Worm (Caenorhabditis elegans): ENCODE data around the gene C54F6.3.

DNA sequence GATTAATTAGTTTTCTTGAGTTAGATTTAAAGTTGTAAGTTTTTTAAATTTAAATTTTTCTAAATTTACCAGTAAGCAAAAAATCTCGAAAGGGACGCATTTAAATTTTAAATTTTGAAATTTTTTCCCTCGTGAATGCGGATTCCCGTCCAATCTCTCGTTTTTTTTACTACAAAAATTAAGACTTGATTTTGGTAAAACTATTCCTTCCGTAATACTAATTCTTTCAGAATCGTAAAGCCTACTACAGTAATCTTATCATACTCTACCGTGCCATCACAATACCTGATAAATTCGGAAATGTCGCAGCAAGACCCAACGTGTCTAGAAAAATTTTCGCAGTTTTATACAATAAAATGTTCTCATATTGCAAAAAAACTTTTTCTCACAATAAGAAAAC, 12.1 kb downstream of the C54F6.3 start, which contains the start of the genes C54F6.19 and nhx-3:
- TF ChIP-seq fkh-10 (GFP tag; optimal IDR thresholded peaks at IDR 0.05) (no peak), fos-1 (tag; optimal IDR thresholded peaks at IDR 0.05) (no peak), nhr-76 (tag; optimal IDR thresholded peaks at IDR 0.05) (no peak), lin-13 (GFP tag; optimal IDR thresholded peaks at IDR 0.05) (no peak), elt-3 (tag; optimal IDR thresholded peaks at IDR 0.05) (no peak), ztf-4 (tag; optimal IDR thresholded peaks at IDR 0.05) (no peak), nhr-237 (tag; optimal IDR thresholded peaks at IDR 0.05) (no peak), ama-1 (optimal IDR thresholded peaks at IDR 0.05) (no peak), ceh-82 (tag; optimal IDR thresholded peaks at IDR 0.05) (no peak), unc-130 (tag; optimal IDR thresholded peaks at IDR 0.05) (no peak), lin-39 (tag; optimal IDR thresholded peaks at IDR 0.05) (no peak)
